Worm (Caenorhabditis elegans): ENCODE data around the gene mbk-1.
A peak's percentile ranks its signal among the peaks of the same experiment; 100 is the strongest.

mbk-1 gene

DNA sequence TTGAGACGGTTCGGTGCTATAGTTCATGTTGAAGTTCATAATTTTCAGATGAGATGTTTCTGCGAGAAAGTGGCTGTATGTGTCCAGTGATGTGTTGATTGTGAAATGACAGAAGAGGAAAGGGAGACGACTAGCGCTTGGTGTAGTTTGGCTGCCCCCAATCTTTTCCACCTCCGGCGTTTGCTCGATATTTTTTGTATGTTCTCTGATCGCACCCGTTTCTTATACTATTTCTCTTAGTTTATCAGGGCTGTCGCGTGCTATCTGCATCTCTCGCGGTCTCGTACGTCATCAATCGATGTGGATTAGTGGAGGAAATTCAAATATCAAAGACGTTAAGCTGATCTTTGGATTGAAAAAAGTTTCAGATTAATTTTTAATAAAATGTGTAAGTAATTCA lies 13.6 kb downstream of the mbk-1 start, which contains the start of gene atf-4 (continued):
- TF ChIP-seq elt-2 (tag; optimal IDR thresholded peaks at IDR 0.05), result peak; percentile 66
- TF ChIP-seq unc-30 (tag; optimal IDR thresholded peaks at IDR 0.05), result no peak

ce11 chrX:14809905-14810304 lies 14.4 kb downstream of the mbk-1 start:
- no peak for TF ChIP-seq lin-15B (tag; optimal IDR thresholded peaks at IDR 0.05)
- TF ChIP-seq nhr-90 (tag; optimal IDR thresholded peaks at IDR 0.05; ENCODE audit: poor library complexity), result peak; percentile 12
- TF ChIP-seq fkh-8 (tag; optimal IDR thresholded peaks at IDR 0.05), result no peak
- TF ChIP-seq lin-14 (GFP tag; optimal IDR thresholded peaks at IDR 0.05), result peak; percentile 5
- no peak for TF ChIP-seq efl-1 (optimal IDR thresholded peaks at IDR 0.05)
- TF ChIP-seq efl-1 (GFP tag; optimal IDR thresholded peaks at IDR 0.05 in 1 of 2), result no peak
- TF ChIP-seq pax-3 (tag; optimal IDR thresholded peaks at IDR 0.05), result no peak
- peak; percentile 38 for TF ChIP-seq blmp-1 (tag; optimal IDR thresholded peaks at IDR 0.05)
- peak; percentile 53 for TF ChIP-seq nhr-85 (tag)
- TF ChIP-seq elt-3 (tag; optimal IDR thresholded peaks at IDR 0.05), result peak in 1 of 6 experiments; percentile 38
- no peak for TF ChIP-seq hlh-4 (tag; optimal IDR thresholded peaks at IDR 0.05)
- TF ChIP-seq nhr-19 (GFP tag; conservative IDR thresholded peaks at IDR 0.05), result peak; percentile 35
- no peak for TF ChIP-seq lir-3 (tag; optimal IDR thresholded peaks at IDR 0.05; ENCODE audit: poor library complexity)
- TF ChIP-seq snu-23 (GFP tag; optimal IDR thresholded peaks at IDR 0.05), result peak; percentile 14
- TF ChIP-seq egl-27 (tag; optimal IDR thresholded peaks at IDR 0.05), result no peak
- no peak for TF ChIP-seq unc-30 (tag; optimal IDR thresholded peaks at IDR 0.05)
- no peak for TF ChIP-seq nhr-237 (tag; optimal IDR thresholded peaks at IDR 0.05)
- TF ChIP-seq elt-2 (tag; optimal IDR thresholded peaks at IDR 0.05), result peak; percentile 42
- TF ChIP-seq nhr-20 (tag; optimal IDR thresholded peaks at IDR 0.05), result peak; percentile 40
- TF ChIP-seq tbx-2 (tag; optimal IDR thresholded peaks at IDR 0.05), result no peak
- TF ChIP-seq dpl-1 (GFP tag; optimal IDR thresholded peaks at IDR 0.05), result no peak
- TF ChIP-seq nhr-71 (tag; optimal IDR thresholded peaks at IDR 0.05), result peak; percentile 32
- peak in 1 of 2 experiments; percentile 16 for TF ChIP-seq lin-35 (GFP tag; optimal IDR thresholded peaks at IDR 0.05)
- no peak for TF ChIP-seq alr-1 (tag; optimal IDR thresholded peaks at IDR 0.05; ENCODE audit: borderline replicate concordance)

- TF ChIP-seq blmp-1 (tag; optimal IDR thresholded peaks at IDR 0.05) (no peak), unc-30 (tag; optimal IDR thresholded peaks at IDR 0.05) (no peak), hlh-4 (tag; optimal IDR thresholded peaks at IDR 0.05) (no peak), grh-1 (GFP tag; IDR thresholded peaks at IDR 0.05) (no peak), unc-86 (tag; optimal IDR thresholded peaks at IDR 0.05) (no peak), mab-9 (GFP tag; IDR thresholded peaks at IDR 0.05) (no peak), sox-4 (tag; optimal IDR thresholded peaks at IDR 0.05) (no peak), tbx-2 (tag; optimal IDR thresholded peaks at IDR 0.05) (no peak), dpl-1 (GFP tag; optimal IDR thresholded peaks at IDR 0.05) (no peak), zip-4 (GFP tag; optimal IDR thresholded peaks at IDR 0.05) (no peak), aha-1 (tag; optimal IDR thresholded peaks at IDR 0.05) (no peak), efl-1 (optimal IDR thresholded peaks at IDR 0.05) (no peak), efl-1 (GFP tag; optimal IDR thresholded peaks at IDR 0.05 in 1 of 2) (peak in 1 of 2 experiments; percentile 12), ets-5 (GFP tag; IDR thresholded peaks at IDR 0.05) (no peak), lin-39 (tag; optimal IDR thresholded peaks at IDR 0.05) (no peak), hlh-17 (GFP tag; optimal IDR thresholded peaks at IDR 0.05; ENCODE audit: borderline replicate concordance) (no peak), nhr-76 (tag; optimal IDR thresholded peaks at IDR 0.05) (no peak), mdl-1 (tag; optimal IDR thresholded peaks at IDR 0.05) (no peak), Y116A8C.19 (tag; optimal IDR thresholded peaks at IDR 0.05; ENCODE audit: borderline replicate concordance) (no peak), nhr-85 (tag) (peak; percentile 71), lin-13 (GFP tag; optimal IDR thresholded peaks at IDR 0.05) (no peak), ama-1 (optimal IDR thresholded peaks at IDR 0.05) (no peak), ceh-63 (GFP tag; optimal IDR thresholded peaks at IDR 0.05) (no peak), nhr-77 (tag; optimal IDR thresholded peaks at IDR 0.05) (no peak), elt-3 (tag; optimal IDR thresholded peaks at IDR 0.05) (no peak), ceh-88 (GFP tag; IDR thresholded peaks at IDR 0.05) (no peak), nhr-71 (tag; optimal IDR thresholded peaks at IDR 0.05) (peak; percentile 61), dsc-1 (tag; optimal IDR thresholded peaks at IDR 0.05) (no peak), nhr-12 (tag; optimal IDR thresholded peaks at IDR 0.05) (no peak), skn-1 (tag; optimal IDR thresholded peaks at IDR 0.05) (peak; percentile 23), aly-2 (tag; optimal IDR thresholded peaks at IDR 0.05) (no peak), ces-1 (GFP tag; optimal IDR thresholded peaks at IDR 0.05) (no peak), nhr-47 (tag; optimal IDR thresholded peaks at IDR 0.05) (peak; percentile 8), lsy-2 (tag; optimal IDR thresholded peaks at IDR 0.05) (no peak), mep-1 (tag; optimal IDR thresholded peaks at IDR 0.05) (no peak)
These were observed 15.5 kb downstream of the mbk-1 start for ce11 chrX:14808796-14809195.
